Worm (Caenorhabditis elegans): ENCODE measurements around the gene M110.3.

Gene M110.3

ce11 chrII:8263562-8263961, 47.1 kb upstream of the M110.3 start:
- TF ChIP-seq sma-3 (GFP tag; optimal IDR thresholded peaks at IDR 0.05): peak; percentile 81
- no peak for TF ChIP-seq elt-3 (tag; optimal IDR thresholded peaks at IDR 0.05)
- TF ChIP-seq nhr-6 (tag; optimal IDR thresholded peaks at IDR 0.05): peak; percentile 18
- peak; percentile 61 for TF ChIP-seq nhr-21 (tag; optimal IDR thresholded peaks at IDR 0.05)
- peak in 1 of 2 experiments; percentile 14 for TF ChIP-seq mdl-1 (tag; optimal IDR thresholded peaks at IDR 0.05)
- peak; percentile 40 for TF ChIP-seq fos-1 (tag; optimal IDR thresholded peaks at IDR 0.05)
- peak; percentile 91 for TF ChIP-seq sma-9 (GFP tag; optimal IDR thresholded peaks at IDR 0.05)
- TF ChIP-seq sma-9 (tag; optimal IDR thresholded peaks at IDR 0.05): no peak
- no peak for TF ChIP-seq unc-39 (tag; optimal IDR thresholded peaks at IDR 0.05)
- peak; percentile 49 for TF ChIP-seq blmp-1 (tag; optimal IDR thresholded peaks at IDR 0.05; ENCODE audit: insufficient read depth)

- TF ChIP-seq sma-9 (GFP tag; optimal IDR thresholded peaks at IDR 0.05) (peak; percentile 66), sma-9 (tag; optimal IDR thresholded peaks at IDR 0.05) (no peak), C34F6.9 (tag; optimal IDR thresholded peaks at IDR 0.05) (no peak), nhr-21 (tag; optimal IDR thresholded peaks at IDR 0.05) (no peak), mdl-1 (tag; optimal IDR thresholded peaks at IDR 0.05) (no peak), sma-3 (GFP tag; optimal IDR thresholded peaks at IDR 0.05) (peak; percentile 88), F13H6.1 (tag; optimal IDR thresholded peaks at IDR 0.05) (no peak), nhr-129 (tag; optimal IDR thresholded peaks at IDR 0.05) (peak; percentile 12), crh-2 (tag; optimal IDR thresholded peaks at IDR 0.05) (peak; percentile 23)
These were observed 43.3 kb upstream of the M110.3 start for ce11 chrII:8259674-8260073.

DNA sequence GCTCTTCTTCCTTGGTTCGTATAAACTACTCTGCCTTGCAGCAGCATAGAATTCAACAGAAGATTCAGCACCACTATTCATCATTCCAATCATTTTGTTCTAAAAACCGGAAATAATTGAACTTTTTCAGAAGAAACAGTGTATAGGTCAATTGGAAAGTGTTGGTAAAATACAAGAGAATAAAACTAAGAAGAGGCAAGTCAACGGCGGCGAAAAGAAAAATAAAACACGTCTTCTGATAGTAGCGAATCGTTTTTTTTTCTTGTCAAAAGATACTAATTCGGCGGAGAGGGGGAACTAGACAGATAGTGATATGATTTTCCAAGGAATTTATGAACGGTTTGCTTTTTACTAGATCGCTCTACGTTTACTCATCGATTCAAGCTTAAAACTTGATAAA, 42.6 kb upstream of the M110.3 start, which contains the start of gene F35C11.6:
F35C11.6 (minus strand) TSS at position 101 of the 400 bp plus-strand sequence.
- TF ChIP-seq nhr-129 (tag; optimal IDR thresholded peaks at IDR 0.05) (no peak), nhr-21 (tag; optimal IDR thresholded peaks at IDR 0.05) (no peak)

DNA sequence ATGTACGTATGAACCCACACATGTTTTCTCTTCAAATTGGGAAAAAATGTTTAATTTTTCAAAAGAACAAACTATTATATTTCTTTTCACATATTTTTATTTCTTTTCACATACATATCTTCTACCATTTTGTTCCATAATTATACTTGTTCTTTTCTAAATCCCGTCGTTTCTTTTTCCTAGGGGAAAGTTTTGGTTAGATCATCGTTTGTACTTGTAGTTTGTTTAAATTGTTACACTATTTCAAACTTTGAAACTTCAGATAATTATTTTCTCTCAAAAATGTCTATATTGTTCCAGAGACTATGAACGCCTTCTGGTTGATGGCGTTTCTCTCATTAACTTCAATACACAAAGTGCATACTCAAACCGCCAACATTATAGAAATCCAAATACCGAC, 39.6 kb upstream of the M110.3 start, which contains the start of gene F35C11.7:
F35C11.7 (plus strand) TSS at position 301 of the 400 bp plus-strand sequence.
- TF ChIP-seq dmd-4 (tag; optimal IDR thresholded peaks at IDR 0.05) (no peak), lin-13 (GFP tag; optimal IDR thresholded peaks at IDR 0.05) (no peak), Y55F3AM.14 (GFP tag; optimal IDR thresholded peaks at IDR 0.05) (no peak), ceh-16 (tag; optimal IDR thresholded peaks at IDR 0.05) (no peak)

DNA sequence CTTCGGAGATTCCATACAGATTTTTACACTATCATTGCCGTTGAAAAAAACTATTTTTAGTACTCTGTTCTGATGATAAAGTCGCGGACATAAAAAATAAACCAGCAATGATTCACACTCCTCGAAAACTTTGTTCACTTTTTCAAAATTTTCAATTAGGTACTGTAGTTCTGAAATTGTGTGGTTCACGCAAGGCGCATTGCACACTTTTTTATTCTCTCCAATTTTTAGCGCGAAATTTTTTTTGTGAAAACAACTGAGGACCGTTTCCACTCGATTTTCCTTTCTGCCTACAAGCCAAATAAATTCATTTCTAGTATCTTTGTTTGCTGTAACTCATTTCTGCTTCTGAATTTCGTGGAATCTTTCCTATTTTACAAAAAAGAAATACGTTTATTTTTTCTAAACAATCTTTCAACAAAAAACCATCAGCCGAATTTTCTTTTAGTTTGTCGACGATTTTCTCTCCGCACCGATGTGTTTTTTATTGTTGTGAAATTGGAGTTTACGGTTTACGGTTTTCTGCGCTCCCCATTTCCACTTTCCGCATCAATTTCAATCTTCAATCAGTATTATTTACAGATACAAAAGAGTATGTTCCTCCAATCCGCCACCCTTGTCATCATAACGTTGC, 36.9 kb upstream of the M110.3 start, which contains the start of gene F35C11.5:
F35C11.5 (plus strand) TSS at position 584 of the 634 bp plus-strand sequence.
- TF ChIP-seq nhr-11 (tag; optimal IDR thresholded peaks at IDR 0.05) (no peak), sma-9 (GFP tag; optimal IDR thresholded peaks at IDR 0.05) (no peak), sma-9 (tag; optimal IDR thresholded peaks at IDR 0.05) (no peak), lsy-2 (tag; optimal IDR thresholded peaks at IDR 0.05) (no peak), ztf-1 (GFP tag; conservative IDR thresholded peaks at IDR 0.05) (no peak), ztf-4 (tag; optimal IDR thresholded peaks at IDR 0.05) (no peak), unc-62 (GFP tag; optimal IDR thresholded peaks at IDR 0.05) (no peak), crh-2 (tag; optimal IDR thresholded peaks at IDR 0.05) (no peak), elt-3 (tag; optimal IDR thresholded peaks at IDR 0.05) (no peak), lin-39 (tag; optimal IDR thresholded peaks at IDR 0.05) (no peak), Y55F3AM.14 (GFP tag; optimal IDR thresholded peaks at IDR 0.05) (no peak), aly-2 (tag; optimal IDR thresholded peaks at IDR 0.05) (no peak), egl-27 (tag; optimal IDR thresholded peaks at IDR 0.05) (no peak), nhr-6 (tag; optimal IDR thresholded peaks at IDR 0.05) (no peak), mab-5 (tag; optimal IDR thresholded peaks at IDR 0.05) (no peak), zag-1 (tag; optimal IDR thresholded peaks at IDR 0.05) (no peak), blmp-1 (tag; optimal IDR thresholded peaks at IDR 0.05; ENCODE audit: insufficient read depth) (no peak), lin-13 (GFP tag; optimal IDR thresholded peaks at IDR 0.05) (no peak), ceh-82 (tag; optimal IDR thresholded peaks at IDR 0.05) (no peak), elt-1 (tag; optimal IDR thresholded peaks at IDR 0.05) (no peak), mdl-1 (tag; optimal IDR thresholded peaks at IDR 0.05) (no peak)

- TF ChIP-seq fos-1 (tag; optimal IDR thresholded peaks at IDR 0.05) (peak; percentile 20), elt-1 (tag; optimal IDR thresholded peaks at IDR 0.05) (no peak), nhr-10 (tag; optimal IDR thresholded peaks at IDR 0.05) (no peak), unc-62 (GFP tag; optimal IDR thresholded peaks at IDR 0.05) (no peak), F13H6.1 (tag; optimal IDR thresholded peaks at IDR 0.05) (no peak), mab-5 (tag; optimal IDR thresholded peaks at IDR 0.05) (no peak), nhr-129 (tag; optimal IDR thresholded peaks at IDR 0.05) (no peak)
These were observed 33.3 kb upstream of the M110.3 start for ce11 chrII:8249710-8250109.
